Fruit fly (Drosophila melanogaster) whole organism, embryonic: ENCODE measurements around the gene scrt.

Experiments used
- B-H2 ChIP-seq: fragments of 200-800 bp; sonication (Bioruptor generic); optimal IDR thresholded peaks from 2 replicates; lab custom pipeline; 2018; ENCODE audit warnings: missing biosample characterization, mild to moderate bottlenecking, missing genetic modification characterization
- BtbVII ChIP-seq: fragments of 200-800 bp; sonication (Bioruptor generic); optimal IDR thresholded peaks from 3 replicates; lab custom pipeline; 2017; ENCODE audit warnings: missing biosample characterization, mild to moderate bottlenecking, missing genetic modification characterization
- CG10431 ChIP-seq: fragments of 200-800 bp; sonication (Bioruptor generic); optimal IDR thresholded peaks from 3 replicates; lab custom pipeline; 2018; ENCODE audit warnings: missing biosample characterization, mild to moderate bottlenecking, missing genetic modification characterization
- CG10543 ChIP-seq: fragments of 200-800 bp; sonication (Bioruptor generic); optimal IDR thresholded peaks from 3 replicates; lab custom pipeline; 2017; ENCODE audit warnings: missing biosample characterization, mild to moderate bottlenecking, missing genetic modification characterization, moderate library complexity
- CG11398 ChIP-seq: fragments of 200-800 bp; sonication (Bioruptor generic); optimal IDR thresholded peaks from 2 replicates; lab custom pipeline; 2016; ENCODE audit warnings: missing biosample characterization, missing genetic modification characterization
- CG14965 ChIP-seq: fragments of 200-800 bp; sonication (Bioruptor generic); optimal IDR thresholded peaks from 2 replicates; lab custom pipeline; 2016; ENCODE audit warnings: missing biosample characterization, missing genetic modification characterization, borderline replicate concordance
- CG18619 ChIP-seq: fragments of 200-800 bp; sonication (Bioruptor generic); optimal IDR thresholded peaks from 3 replicates; lab custom pipeline; 2017; ENCODE audit warnings: missing biosample characterization, mild to moderate bottlenecking, missing genetic modification characterization
- CG2129 ChIP-seq: fragments of 200-800 bp; sonication (Bioruptor generic); IDR thresholded peaks from 2 replicates; pipeline ENCODE4 v1.3.6; 2022; ENCODE audit warnings: missing biosample characterization, missing genetic modification characterization; ENCODE audit not compliant: partially characterized antibody
- CG34376 ChIP-seq: fragments of 200-800 bp; sonication (Bioruptor generic); optimal IDR thresholded peaks from 2 replicates; lab custom pipeline; 2018; ENCODE audit warnings: missing biosample characterization, mild to moderate bottlenecking, missing genetic modification characterization
- CG6654 ChIP-seq: fragments of 200-800 bp; sonication (Bioruptor generic); optimal IDR thresholded peaks from 2 replicates; lab custom pipeline; 2017; ENCODE audit warnings: missing biosample characterization, mild to moderate bottlenecking, missing genetic modification characterization
- CG7556 ChIP-seq: fragments of 200-800 bp; sonication (Bioruptor generic); optimal IDR thresholded peaks from 2 replicates; lab custom pipeline; 2017; ENCODE audit warnings: missing biosample characterization, mild to moderate bottlenecking, missing genetic modification characterization
- CG8478 ChIP-seq: fragments of >200 bp; optimal IDR thresholded peaks from 2 replicates; lab custom pipeline; 2018
- CG9797 ChIP-seq: fragments of 200-800 bp; sonication (Bioruptor generic); optimal IDR thresholded peaks from 3 replicates; lab custom pipeline; 2018; ENCODE audit warnings: missing biosample characterization, mild to moderate bottlenecking, missing genetic modification characterization
- Camta ChIP-seq: fragments of 200-800 bp; sonication (Bioruptor generic); optimal IDR thresholded peaks from 2 replicates; lab custom pipeline; 2016; ENCODE audit warnings: missing biosample characterization, missing genetic modification characterization
- E2f2 ChIP-seq: fragments of 200-800 bp; sonication (Bioruptor generic); IDR thresholded peaks from 2 replicates; pipeline ENCODE4 v1.3.6; 2022; ENCODE audit warnings: missing biosample characterization, missing genetic modification characterization
- Fer2 ChIP-seq: fragments of 200-800 bp; sonication (Bioruptor generic); optimal IDR thresholded peaks from 2 replicates; lab custom pipeline; 2018; ENCODE audit warnings: missing biosample characterization, mild to moderate bottlenecking, missing genetic modification characterization, moderate library complexity
- Gug ChIP-seq: fragments of 200-800 bp; sonication (Bioruptor generic); IDR thresholded peaks from 4 replicates; pipeline ENCODE4 v1.3.6; 2022; ENCODE audit warnings: missing biosample characterization, missing genetic modification characterization
- H2.0 ChIP-seq: fragments of 200-800 bp; sonication (Bioruptor generic); IDR thresholded peaks from 2 replicates; pipeline ENCODE4 v1.3.6; 2022; ENCODE audit warnings: missing biosample characterization, missing genetic modification characterization
- Hr51 ChIP-seq, 2 experiments: fragments of 200-800 bp; sonication (Bioruptor generic); optimal IDR thresholded peaks; 2 replicates in 1 of 2; 3 replicates in 1 of 2; lab custom pipeline; 2016 to 2018; ENCODE audit warnings: missing biosample characterization in 2 of 2, missing genetic modification characterization in 2 of 2, mild to moderate bottlenecking in 1 of 2, moderate library complexity in 1 of 2
- Hr78 ChIP-seq, 2 experiments: fragments of 200-800 bp in 1 of 2; fragments of >200 bp in 1 of 2; sonication (Bioruptor generic) in 1 of 2; optimal IDR thresholded peaks; 2 replicates each; lab custom pipeline; 2017 to 2019; ENCODE audit warnings: missing biosample characterization in 2 of 2, missing genetic modification characterization in 2 of 2, mild to moderate bottlenecking in 1 of 2, moderate library complexity in 1 of 2
- NC2α ChIP-seq: fragments of 200-800 bp; sonication (Bioruptor generic); optimal IDR thresholded peaks from 2 replicates; lab custom pipeline; 2016; ENCODE audit warnings: missing biosample characterization, missing genetic modification characterization
- NK7.1 ChIP-seq: fragments of 200-800 bp; sonication (Bioruptor generic); optimal IDR thresholded peaks from 3 replicates; lab custom pipeline; 2016; ENCODE audit warnings: missing biosample characterization, missing genetic modification characterization
- Opbp ChIP-seq: fragments of 200-800 bp; sonication (Bioruptor generic); IDR thresholded peaks from 3 replicates; pipeline ENCODE4 v1.3.6; 2022; ENCODE audit warnings: missing biosample characterization, missing genetic modification characterization; ENCODE audit not compliant: partially characterized antibody
- Scr ChIP-seq: fragments of 200-800 bp; sonication (Bioruptor generic); IDR thresholded peaks from 2 replicates; pipeline ENCODE4 v1.3.6; 2022; ENCODE audit warnings: missing biosample characterization, missing genetic modification characterization; ENCODE audit not compliant: partially characterized antibody
- ap ChIP-seq: fragments of 200-800 bp; sonication (Bioruptor generic); IDR thresholded peaks from 2 replicates; pipeline ENCODE4 v1.3.6; 2022; ENCODE audit warnings: missing biosample characterization, missing genetic modification characterization
- ash1 ChIP-seq: fragments of 200-800 bp; sonication (Bioruptor generic); optimal IDR thresholded peaks from 2 replicates; lab custom pipeline; 2018; ENCODE audit warnings: missing biosample characterization, mild to moderate bottlenecking, missing genetic modification characterization
- bcd ChIP-seq: fragments of 200-800 bp; sonication (Bioruptor generic); optimal IDR thresholded peaks from 2 replicates; lab custom pipeline; 2017; ENCODE audit warnings: missing biosample characterization, mild to moderate bottlenecking, missing genetic modification characterization
- bigmax ChIP-seq: fragments of 200-800 bp; sonication (Bioruptor generic); optimal IDR thresholded peaks from 2 replicates; lab custom pipeline; 2018; ENCODE audit warnings: missing biosample characterization, mild to moderate bottlenecking, missing genetic modification characterization
- danr ChIP-seq: fragments of 200-800 bp; sonication (Bioruptor generic); IDR thresholded peaks from 2 replicates; pipeline ENCODE4 v1.3.6; 2022; ENCODE audit warnings: missing biosample characterization, missing genetic modification characterization
- dpn ChIP-seq, 2 experiments: fragments of 200-800 bp; sonication (Bioruptor generic); optimal IDR thresholded peaks; 3 replicates each; lab custom pipeline; 2016; ENCODE audit warnings: missing biosample characterization in 2 of 2, missing genetic modification characterization in 2 of 2
- exex ChIP-seq: fragments of 200-800 bp; sonication (Bioruptor generic); optimal IDR thresholded peaks from 4 replicates; lab custom pipeline; 2018; ENCODE audit warnings: missing biosample characterization, mild to moderate bottlenecking, missing genetic modification characterization, moderate library complexity
- fu2 ChIP-seq: fragments of 200-800 bp; sonication (Bioruptor generic); optimal IDR thresholded peaks from 2 replicates; lab custom pipeline; 2016; ENCODE audit warnings: missing biosample characterization, missing genetic modification characterization
- hb ChIP-seq: fragments of 200-800 bp; sonication (Bioruptor generic); IDR thresholded peaks from 3 replicates; pipeline ENCODE4 v1.3.6; 2022; ENCODE audit warnings: missing biosample characterization, missing genetic modification characterization; ENCODE audit not compliant: partially characterized antibody
- knrl ChIP-seq: fragments of 200-800 bp; sonication (Bioruptor generic); IDR thresholded peaks from 3 replicates; pipeline ENCODE4 v1.3.6; 2022; ENCODE audit warnings: missing biosample characterization, missing genetic modification characterization; ENCODE audit not compliant: partially characterized antibody
- lilli ChIP-seq: fragments of 200-800 bp; sonication (Bioruptor generic); optimal IDR thresholded peaks from 3 replicates; lab custom pipeline; 2016; ENCODE audit warnings: missing biosample characterization, missing genetic modification characterization
- lola ChIP-seq, 3 experiments: fragments of >200 bp in 2 of 3; fragments of 200-800 bp in 1 of 3; sonication (Bioruptor generic) in 1 of 3; optimal IDR thresholded peaks; 2 replicates each; lab custom pipeline; 2017 to 2019; ENCODE audit warnings: missing biosample characterization in 3 of 3, missing genetic modification characterization in 3 of 3, mild to moderate bottlenecking in 1 of 3, moderate library complexity in 1 of 3
- nerfin-1 ChIP-seq: fragments of 200-800 bp; sonication (Bioruptor generic); optimal IDR thresholded peaks from 3 replicates; lab custom pipeline; 2019; ENCODE audit warnings: missing biosample characterization, mild to moderate bottlenecking, missing genetic modification characterization, moderate library complexity
- onecut ChIP-seq: fragments of 200-800 bp; sonication (Bioruptor generic); IDR thresholded peaks from 2 replicates; pipeline ENCODE4 v1.3.6; 2022; ENCODE audit warnings: missing biosample characterization, missing genetic modification characterization
- otp ChIP-seq: fragments of 200-800 bp; sonication (Bioruptor generic); IDR thresholded peaks from 3 replicates; pipeline ENCODE4, ENCODE4 v1.3.6; 2022; ENCODE audit warnings: missing biosample characterization, missing genetic modification characterization
- pnt ChIP-seq: fragments of 200-800 bp; sonication (Bioruptor generic); optimal IDR thresholded peaks from 3 replicates; lab custom pipeline; 2016; ENCODE audit warnings: missing biosample characterization, missing genetic modification characterization
- pzg ChIP-seq: fragments of 200-800 bp; sonication (Bioruptor generic); optimal IDR thresholded peaks from 3 replicates; lab custom pipeline; 2018; ENCODE audit warnings: missing biosample characterization, mild to moderate bottlenecking, missing genetic modification characterization, moderate library complexity
- sc ChIP-seq, 3 experiments: fragments of >200 bp in 2 of 3; fragments of 200-800 bp in 1 of 3; sonication (Bioruptor generic) in 1 of 3; optimal IDR thresholded peaks; 2 replicates in 2 of 3; 3 replicates in 1 of 3; lab custom pipeline; 2017; ENCODE audit warnings: mild to moderate bottlenecking in 1 of 3, missing biosample characterization in 1 of 3, missing genetic modification characterization in 1 of 3, missing genetic modification reagents in 1 of 3
- scrt ChIP-seq: fragments of 200-800 bp; sonication (Bioruptor generic); optimal IDR thresholded peaks from 2 replicates; lab custom pipeline; 2018; ENCODE audit warnings: missing biosample characterization, mild to moderate bottlenecking, missing genetic modification characterization, moderate library complexity
- sima ChIP-seq: fragments of 200-800 bp; sonication (Bioruptor generic); optimal IDR thresholded peaks from 2 replicates; lab custom pipeline; 2016; ENCODE audit warnings: missing biosample characterization, missing genetic modification characterization
- slp2 ChIP-seq: fragments of 200-800 bp; sonication (Bioruptor generic); optimal IDR thresholded peaks from 2 replicates; lab custom pipeline; 2016; ENCODE audit warnings: missing biosample characterization, missing genetic modification characterization
- twi ChIP-seq: fragments of 200-800 bp; optimal IDR thresholded peaks from 2 replicates; lab custom pipeline; 2019; ENCODE audit warnings: missing biosample characterization, mild to moderate bottlenecking, missing genetic modification characterization, moderate library complexity
- wdn ChIP-seq: fragments of 200-800 bp; sonication (Bioruptor generic); IDR thresholded peaks from 2 replicates; pipeline ENCODE4 v1.3.6; 2022; ENCODE audit warnings: missing biosample characterization, missing genetic modification characterization
- wek ChIP-seq: fragments of 200-800 bp; sonication (Bioruptor generic); optimal IDR thresholded peaks from 3 replicates; lab custom pipeline; 2018; ENCODE audit warnings: missing biosample characterization, mild to moderate bottlenecking, missing genetic modification characterization, moderate library complexity
- zfh2 ChIP-seq: fragments of 200-800 bp; sonication (Bioruptor generic); optimal IDR thresholded peaks from 2 replicates; lab custom pipeline; 2016; ENCODE audit warnings: missing biosample characterization, missing genetic modification characterization

scrt gene

dm6 chr3L:3970372-3971031 is 13.2 kb upstream of the scrt start (continued):
- TF ChIP-seq CG7556 (GFP tag; lab: Kevin White, UChicago) (peak; percentile 67), twi (tag; lab: Kevin White, UChicago) (no peak), CG9797 (GFP tag; lab: Kevin White, UChicago) (no peak), wek (GFP tag; lab: Kevin White, UChicago) (no peak), dpn (GFP tag; optimal IDR thresholded peaks at IDR 0.05; lab: Kevin White, UChicago) (peak; percentile 0 to 39), lola (GFP tag; optimal IDR thresholded peaks at IDR 0.05; lab: Kevin White, UChicago) (peak in 1 of 3 experiments; percentile 7), ap (GFP tag; lab: Robert Waterston, UW) (no peak), knrl (GFP tag; lab: Robert Waterston, UW) (no peak), otp (GFP tag; lab: Robert Waterston, UW) (0 out of 3 replicates have a peak, but pooled peaks have one; percentile 40), CG2129 (GFP tag; lab: Robert Waterston, UW) (no peak), Gug (GFP tag; lab: Robert Waterston, UW) (no peak), CG34376 (no peak), Fer2 (tag; lab: Kevin White, UChicago) (no peak), pzg (GFP tag; lab: Kevin White, UChicago) (no peak), CG11398 (GFP tag; lab: Kevin White, UChicago) (peak; percentile 7), NC2α (no peak), Scr (GFP tag; lab: Robert Waterston, UW) (no peak), slp2 (GFP tag; lab: Kevin White, UChicago) (no peak), sc (optimal IDR thresholded peaks at IDR 0.05; lab: Kevin White, UChicago) (no peak), sc (GFP tag; optimal IDR thresholded peaks at IDR 0.05; lab: Kevin White, UChicago) (no peak), Opbp (no peak), CG14965 (no peak), nerfin-1 (tag; lab: Kevin White, UChicago) (no peak), Hr51 (GFP tag; optimal IDR thresholded peaks at IDR 0.05; lab: Kevin White, UChicago) (peak in 1 of 2 experiments; percentile 65), hb (GFP tag; lab: Robert Waterston, UW) (no peak), H2.0 (GFP tag; lab: Robert Waterston, UW) (peak; percentile 45), E2f2 (GFP tag; lab: Robert Waterston, UW) (peak; percentile 30; the same call in 1 of the 2 replicates), CG10431 (no peak), bigmax (GFP tag; lab: Kevin White, UChicago) (no peak), pnt (GFP tag; lab: Kevin White, UChicago) (no peak), exex (no peak), onecut (no peak), wdn (GFP tag; lab: Robert Waterston, UW) (no peak), Camta (GFP tag; lab: Kevin White, UChicago) (peak; percentile 3), danr (no peak), CG6654 (no peak), ash1 (GFP tag; lab: Kevin White, UChicago) (no peak), CG10543 (GFP tag; lab: Kevin White, UChicago) (no peak), CG8478 (lab: Kevin White, UChicago) (no peak), bcd (GFP tag; lab: Kevin White, UChicago) (peak; percentile 39), NK7.1 (GFP tag; lab: Kevin White, UChicago) (no peak), BtbVII (GFP tag; lab: Kevin White, UChicago) (no peak), Hr78 (GFP tag; optimal IDR thresholded peaks at IDR 0.05; lab: Kevin White, UChicago) (no peak), scrt (GFP tag; lab: Kevin White, UChicago) (peak; percentile 71), B-H2 (no peak), lilli (peak; percentile 59), sima (GFP tag; lab: Kevin White, UChicago) (no peak), zfh2 (GFP tag; lab: Kevin White, UChicago) (peak; percentile 8), CG18619 (GFP tag; lab: Kevin White, UChicago) (no peak), fu2 (peak; percentile 17)
